Worm (Caenorhabditis elegans) whole organism, L4/young adult: ENCODE results near the gene pud-4.
"Not testable (repeated sequence)": the region's sequence is repeated elsewhere in the genome, so short reads cannot be mapped to it uniquely, and the experiment has no call there.

Experiments used
- W03F9.2 ChIP-seq: fragments of 150-350 bp; optimal IDR thresholded peaks from 2 replicates; lab custom pipeline; 2014; ENCODE audit warnings: missing biosample characterization, missing genetic modification characterization
- dao-5 ChIP-seq: sonication (generic microtip); optimal IDR thresholded peaks from 2 replicates; lab custom pipeline; 2016; ENCODE audit warnings: missing genotype, missing genetic modification characterization, moderate library complexity, missing compliant biosample characterization
- him-1 ChIP-seq: sonication (generic microtip); optimal IDR thresholded peaks from 2 replicates; lab custom pipeline; 2016; ENCODE audit warnings: missing genotype, missing genetic modification reagents, missing genetic modification characterization, missing compliant biosample characterization

Gene pud-4

DNA sequence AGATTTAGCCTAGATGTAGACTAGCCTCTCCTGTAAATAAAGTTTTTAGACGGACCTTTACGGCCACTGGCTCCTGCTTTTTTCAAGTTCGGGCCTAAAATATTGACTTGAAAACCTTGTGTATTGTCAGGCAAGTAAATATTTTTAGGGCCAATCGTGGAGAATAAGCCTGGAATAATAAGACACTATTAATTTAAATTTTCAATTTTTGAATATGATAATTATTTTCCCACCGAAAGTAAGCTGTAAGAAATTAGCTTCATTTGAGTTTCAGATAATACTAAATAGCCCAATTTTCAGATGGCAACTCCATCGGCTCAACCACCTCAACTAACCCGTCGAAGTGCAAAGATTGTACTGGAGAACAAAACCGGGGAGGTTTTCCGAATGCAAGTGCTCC lies at the start of gene pud-4:
Gene pud-4, plus strand, starts transcription at position 301 of the 400 bp plus-strand sequence.
- TF ChIP-seq W03F9.2 = no peak
- no peak for TF ChIP-seq him-1 (tag; lab: Kevin White, UChicago)

DNA sequence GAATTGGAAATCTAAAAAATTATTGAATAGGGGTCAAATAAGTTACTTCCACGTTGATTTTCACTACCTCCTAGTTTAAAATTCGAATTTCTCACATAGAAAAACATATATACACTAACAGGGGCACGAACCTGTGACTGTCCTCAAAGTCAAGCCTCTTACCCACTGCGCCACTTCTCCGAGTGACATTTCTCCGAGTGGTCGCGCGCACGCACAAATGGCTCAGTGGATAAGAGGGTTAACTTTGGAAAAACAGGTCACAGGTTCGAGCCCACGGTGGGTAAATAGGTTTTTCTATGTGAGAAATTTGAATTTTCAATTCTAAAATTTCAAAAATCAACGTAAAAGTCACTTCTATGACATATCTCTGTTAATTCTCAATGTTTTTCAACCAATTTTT lies 49.2 kb upstream of the pud-4 start:
- no peak for TF ChIP-seq dao-5 (tag; lab: Kevin White, UChicago)
- TF ChIP-seq him-1 (tag; lab: Kevin White, UChicago) = no peak
- no peak for TF ChIP-seq W03F9.2

DNA sequence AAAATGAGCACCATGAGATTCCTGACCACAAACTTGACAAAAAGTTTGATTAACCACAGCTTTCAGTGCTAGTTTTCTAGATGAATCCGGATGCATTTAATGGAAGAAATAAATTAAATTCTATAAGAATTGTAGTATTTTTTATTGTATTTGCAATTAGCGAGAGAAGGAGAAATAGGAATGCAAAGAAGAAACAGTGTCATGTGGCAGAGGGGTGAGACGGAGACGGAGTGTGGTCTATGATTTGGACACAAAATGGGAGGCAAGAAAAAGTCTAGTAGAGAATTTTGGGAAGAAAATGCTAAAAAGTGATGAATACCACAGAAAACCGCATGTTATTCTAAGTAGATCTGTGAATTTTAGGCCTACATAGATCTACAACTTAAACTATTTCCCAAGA lies 48.4 kb upstream of the pud-4 start, which contains the start of gene nhr-59:
Gene nhr-59, minus strand, starts transcription at position 214 of the 400 bp plus-strand sequence.
- TF ChIP-seq W03F9.2 (no peak), dao-5 (tag; lab: Kevin White, UChicago) (no peak), him-1 (tag; lab: Kevin White, UChicago) (no peak)

DNA sequence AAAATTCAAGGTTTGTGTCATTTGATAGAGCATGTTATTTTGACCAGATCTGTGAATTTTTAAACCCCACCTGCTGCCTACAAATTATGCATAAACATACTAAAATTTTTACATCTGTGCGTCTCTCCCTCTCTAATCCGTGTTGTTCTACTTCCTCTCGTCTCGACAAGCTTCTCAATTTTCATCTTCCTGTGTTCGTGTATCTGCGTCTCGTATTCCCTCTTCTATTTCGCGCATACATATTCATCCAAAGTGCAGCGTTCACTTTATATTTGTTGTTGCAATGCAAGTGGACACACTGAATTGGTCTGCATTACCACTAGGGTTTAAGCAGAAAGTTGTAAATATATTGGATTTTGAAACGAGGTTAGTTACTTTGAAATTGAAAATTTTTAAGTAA lies 47.9 kb upstream of the pud-4 start, which contains the start of gene fbxa-137:
Gene fbxa-137, plus strand, starts transcription at position 274 of the 400 bp plus-strand sequence.
- TF ChIP-seq dao-5 (tag; lab: Kevin White, UChicago) (no peak), W03F9.2 (no peak), him-1 (tag; lab: Kevin White, UChicago) (no peak)

DNA sequence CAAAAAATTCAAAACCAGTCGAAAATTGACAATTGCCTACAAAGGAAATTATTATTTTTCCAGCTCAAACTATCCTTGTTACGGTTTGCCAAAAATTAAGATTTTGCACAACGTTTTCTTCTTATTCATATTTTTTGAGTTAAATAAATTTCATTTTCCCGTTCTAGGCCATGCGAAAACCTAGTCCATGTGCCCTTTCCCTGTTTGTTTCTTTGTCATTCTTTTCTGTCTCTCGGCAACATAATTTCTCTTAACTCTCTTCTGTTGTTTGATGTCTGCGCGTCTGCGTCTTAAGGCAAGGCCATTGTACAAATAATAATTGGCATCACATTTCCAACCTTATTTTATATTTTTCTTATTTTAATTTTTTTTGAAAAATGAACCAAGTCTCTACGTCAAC lies 45.0 kb upstream of the pud-4 start, which contains the start of gene nhr-228:
Gene nhr-228, plus strand, starts transcription at position 261 of the 400 bp plus-strand sequence.
- TF ChIP-seq dao-5 (tag; lab: Kevin White, UChicago) = no peak
- TF ChIP-seq W03F9.2 = peak; percentile 17
- TF ChIP-seq him-1 (tag; lab: Kevin White, UChicago) = no peak

DNA sequence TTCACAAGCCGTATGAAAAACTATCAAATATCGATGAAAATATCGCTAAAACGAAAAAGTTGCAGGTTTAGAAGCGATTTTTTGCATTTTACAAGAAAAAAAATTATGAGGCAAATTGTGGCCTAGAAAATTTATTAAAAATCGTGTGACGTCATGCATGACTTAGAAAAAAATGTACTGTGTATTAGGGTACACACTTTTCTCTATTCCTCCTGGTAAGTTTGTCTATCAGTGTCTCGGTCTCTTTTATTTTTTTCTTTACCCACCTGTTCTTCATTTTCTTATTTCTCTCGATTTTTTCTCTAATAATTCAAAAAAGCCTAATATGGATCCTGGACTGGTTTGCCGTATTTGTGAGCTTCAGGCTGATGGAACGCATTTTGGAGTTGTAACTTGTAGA lies 41.4 kb upstream of the pud-4 start, which contains the start of gene nhr-227:
Gene nhr-227, plus strand, starts transcription at position 326 of the 400 bp plus-strand sequence.
- TF ChIP-seq him-1 (tag; lab: Kevin White, UChicago) (no peak), dao-5 (tag; lab: Kevin White, UChicago) (no peak)

DNA sequence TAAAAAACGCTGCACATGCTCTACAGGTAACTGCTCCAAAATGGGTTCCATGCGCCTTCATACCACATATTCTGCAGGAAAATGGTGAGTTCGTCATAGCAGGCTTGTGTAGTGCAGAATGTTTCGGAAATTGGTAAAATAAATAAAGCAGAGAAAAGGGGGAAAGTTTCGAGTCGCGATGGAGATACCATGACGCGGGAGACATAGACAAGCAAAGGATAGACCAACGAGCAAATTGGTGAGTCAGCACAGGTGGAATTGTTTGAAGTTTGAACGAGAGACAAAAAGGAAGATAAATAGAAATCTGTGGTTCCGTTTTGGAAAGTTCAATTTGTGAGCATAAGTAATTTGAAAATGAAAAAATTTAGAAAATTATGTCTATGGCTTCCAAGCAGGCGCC lies 36.1 kb upstream of the pud-4 start, which contains the start of gene nhr-225:
Gene nhr-225, minus strand, starts transcription at position 146 of the 400 bp plus-strand sequence.
- TF ChIP-seq dao-5 (tag; lab: Kevin White, UChicago) (no peak), him-1 (tag; lab: Kevin White, UChicago) (no peak), W03F9.2 (no peak)

DNA sequence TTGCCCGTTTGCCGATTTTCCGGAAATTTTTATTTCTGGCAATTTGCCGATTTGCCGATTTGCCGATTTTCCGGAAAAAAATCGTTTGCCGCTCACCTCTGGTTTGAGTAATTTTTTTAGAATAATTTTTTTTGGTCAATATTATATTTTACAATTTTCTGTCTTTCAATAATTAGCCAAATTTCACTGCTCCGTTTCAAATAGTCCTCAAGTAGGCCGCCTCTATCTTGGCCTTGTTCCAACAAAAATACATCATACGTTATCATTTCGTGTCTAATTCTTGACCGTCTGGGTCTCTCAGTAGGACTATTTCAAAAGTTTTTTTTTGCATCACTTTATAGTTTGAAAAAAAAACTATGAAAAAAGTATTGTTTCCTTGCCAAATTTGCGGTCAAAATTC lies 34.2 kb upstream of the pud-4 start, which contains the start of gene nhr-115:
Gene nhr-115, plus strand, starts transcription at position 301 of the 400 bp plus-strand sequence.
- TF ChIP-seq him-1 (tag; lab: Kevin White, UChicago) (no peak), dao-5 (tag; lab: Kevin White, UChicago) (no peak), W03F9.2 (no peak)

DNA sequence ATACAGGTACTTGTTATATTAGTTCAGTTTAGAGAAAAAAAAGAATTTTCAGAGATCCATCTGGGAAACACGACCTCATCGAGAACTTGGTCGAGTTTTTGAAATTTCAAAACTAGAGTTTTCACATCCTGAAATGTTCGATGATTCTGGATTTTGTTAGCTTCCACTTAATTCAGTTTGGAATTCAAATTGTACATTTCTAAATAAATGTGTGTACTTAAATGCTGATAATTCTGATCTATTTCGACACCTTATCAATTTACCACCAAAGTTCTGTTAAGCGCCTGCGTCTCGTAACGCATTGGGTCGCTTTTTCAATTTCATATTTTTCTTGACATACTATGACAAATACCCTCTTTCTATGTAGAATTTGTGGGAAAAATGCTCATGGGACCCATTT lies 31.9 kb upstream of the pud-4 start, which contains the start of gene nhr-226:
Gene nhr-226, plus strand, starts transcription at position 301 of the 400 bp plus-strand sequence.
- no peak for TF ChIP-seq dao-5 (tag; lab: Kevin White, UChicago)
- TF ChIP-seq him-1 (tag; lab: Kevin White, UChicago) = no peak
- TF ChIP-seq W03F9.2 = no peak

DNA sequence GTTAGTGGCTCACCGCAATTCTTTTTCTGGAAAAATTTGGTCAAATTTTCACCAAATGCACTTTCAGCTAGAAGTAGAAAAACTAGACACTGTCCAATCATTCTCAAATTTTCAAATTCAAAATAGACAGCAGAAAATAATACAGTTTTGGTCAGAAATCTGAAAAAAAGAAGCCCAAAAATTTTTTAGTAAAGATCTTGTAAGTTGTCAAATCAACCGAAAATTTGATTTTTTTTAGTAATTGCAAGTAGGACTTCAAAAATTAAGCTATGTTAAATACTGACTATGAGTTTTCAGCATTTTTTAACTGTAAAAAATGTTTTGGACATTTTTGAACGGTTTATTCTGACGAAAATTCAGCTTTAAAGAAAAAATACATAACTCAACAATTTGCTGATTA lies 25.6 kb upstream of the pud-4 start, which contains the start of gene Y19D10B.8:
Gene Y19D10B.8, minus strand, starts transcription at position 101 of the 400 bp plus-strand sequence.
- TF ChIP-seq dao-5 (tag; lab: Kevin White, UChicago) = no peak

DNA sequence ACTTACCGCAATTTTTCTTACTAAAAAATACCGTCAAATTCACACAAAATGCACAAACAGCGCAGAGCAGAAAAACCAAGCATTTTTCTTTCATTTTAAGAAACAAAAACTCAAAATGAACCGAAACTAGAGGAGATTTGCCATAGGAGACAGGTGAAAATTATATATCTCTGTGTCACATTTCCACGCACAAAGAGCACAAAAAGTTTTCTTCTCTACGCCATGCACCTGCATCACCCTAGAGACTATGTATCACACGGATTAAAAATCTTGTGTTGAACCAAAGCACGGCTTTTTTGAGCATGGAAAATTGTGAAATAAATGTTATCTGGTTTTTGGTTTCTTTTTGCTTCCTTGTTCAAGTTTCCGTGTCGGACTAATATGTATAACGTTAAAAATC lies 22.7 kb upstream of the pud-4 start, which contains the start of gene irld-15:
Gene irld-15, minus strand, starts transcription at position 101 of the 400 bp plus-strand sequence.
- TF ChIP-seq dao-5 (tag; lab: Kevin White, UChicago) (no peak), W03F9.2 (no peak), him-1 (tag; lab: Kevin White, UChicago) (no peak)

DNA sequence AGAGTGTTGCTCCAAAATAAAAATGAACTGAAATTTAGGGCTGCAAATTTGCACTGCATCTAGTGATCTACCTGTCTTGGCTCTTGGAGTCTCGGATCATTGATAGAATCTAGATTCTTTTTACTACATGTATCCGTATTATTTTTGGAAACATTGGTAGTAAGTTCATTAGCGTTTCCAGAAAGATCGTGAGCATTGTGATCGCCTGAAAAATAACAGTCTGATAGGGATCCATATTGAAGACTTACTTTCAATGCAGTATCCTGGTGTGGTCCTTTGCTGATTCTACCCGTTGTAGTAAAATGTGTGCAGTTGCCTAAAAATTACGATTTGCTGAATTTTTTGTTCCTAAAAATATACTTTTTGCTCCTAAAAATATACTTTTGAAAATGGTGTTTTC lies 20.1 kb upstream of the pud-4 start:
- TF ChIP-seq him-1 (tag; lab: Kevin White, UChicago) (no peak), dao-5 (tag; lab: Kevin White, UChicago) (no peak), W03F9.2 (no peak)

DNA sequence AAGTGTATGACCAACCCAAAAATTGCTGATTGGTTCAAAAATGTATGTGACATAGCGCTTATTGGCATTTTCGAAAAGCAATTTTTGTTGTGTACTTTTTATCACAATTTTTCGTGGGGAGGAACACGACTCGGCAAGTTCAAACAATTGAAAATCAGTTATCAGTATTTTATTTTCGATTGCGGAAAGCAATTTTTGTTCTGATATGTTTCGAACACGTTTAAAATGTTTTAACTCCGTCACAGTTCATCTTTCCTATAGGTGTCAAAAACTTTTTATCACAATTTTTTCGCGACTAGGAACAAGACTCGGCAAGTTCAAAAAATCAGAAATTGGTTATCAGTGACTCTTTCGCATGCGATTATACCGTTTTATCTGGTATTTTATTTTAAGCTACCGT lies 18.2 kb upstream of the pud-4 start:
- TF ChIP-seq W03F9.2 (no peak), him-1 (tag; lab: Kevin White, UChicago) (no peak), dao-5 (tag; lab: Kevin White, UChicago) (no peak)

DNA sequence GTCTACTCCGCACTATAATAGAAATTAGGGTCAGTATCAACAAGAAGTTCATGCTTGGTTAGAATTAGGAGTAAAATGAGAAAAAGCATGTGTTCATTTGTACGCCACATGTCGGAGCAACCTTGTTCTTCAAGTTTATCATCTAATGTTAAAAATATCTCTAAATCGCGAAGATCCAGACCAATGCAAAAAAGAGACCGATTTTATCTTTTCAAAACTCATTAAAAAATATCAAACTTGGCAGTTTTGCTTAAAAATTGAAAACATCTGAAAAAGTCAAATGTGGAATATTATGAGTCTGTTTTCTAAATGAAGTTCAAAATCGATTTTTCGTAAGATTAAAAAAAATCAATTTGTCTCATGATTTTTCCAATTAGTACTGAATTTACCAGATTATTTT lies 5.5 kb upstream of the pud-4 start, which contains the start of gene Y19D10B.6:
Gene Y19D10B.6, minus strand, starts transcription at position 101 of the 400 bp plus-strand sequence.
- TF ChIP-seq him-1 (tag; lab: Kevin White, UChicago); dao-5 (tag; lab: Kevin White, UChicago); W03F9.2: not testable (repeated sequence)

DNA sequence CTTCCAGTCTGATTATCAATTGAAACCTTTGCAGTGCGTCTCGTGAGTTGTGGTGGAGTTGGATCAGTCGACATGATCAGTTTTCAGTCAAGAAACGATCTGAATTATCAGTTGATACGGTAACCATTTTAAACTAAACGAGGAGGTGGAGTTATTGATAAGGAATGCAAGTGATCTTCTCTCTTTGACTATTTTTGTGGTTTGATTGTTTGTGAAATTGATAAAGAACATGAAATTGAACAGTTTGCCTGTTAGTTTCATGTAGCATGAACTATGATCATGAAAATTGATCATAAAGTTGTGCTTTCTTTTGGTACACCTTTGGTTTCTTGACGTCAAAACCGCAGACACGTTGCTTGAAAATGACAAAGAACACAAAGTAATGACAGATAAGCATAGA lies 4.0 kb upstream of the pud-4 start, which contains the start of gene pud-1.2:
Gene pud-1.2, minus strand, starts transcription at position 101 of the 400 bp plus-strand sequence.
- TF ChIP-seq W03F9.2; him-1 (tag; lab: Kevin White, UChicago); dao-5 (tag; lab: Kevin White, UChicago): not testable (repeated sequence)
